1 worm cellular context compared by ENCODE assay signal in the genomic region with DNA sequence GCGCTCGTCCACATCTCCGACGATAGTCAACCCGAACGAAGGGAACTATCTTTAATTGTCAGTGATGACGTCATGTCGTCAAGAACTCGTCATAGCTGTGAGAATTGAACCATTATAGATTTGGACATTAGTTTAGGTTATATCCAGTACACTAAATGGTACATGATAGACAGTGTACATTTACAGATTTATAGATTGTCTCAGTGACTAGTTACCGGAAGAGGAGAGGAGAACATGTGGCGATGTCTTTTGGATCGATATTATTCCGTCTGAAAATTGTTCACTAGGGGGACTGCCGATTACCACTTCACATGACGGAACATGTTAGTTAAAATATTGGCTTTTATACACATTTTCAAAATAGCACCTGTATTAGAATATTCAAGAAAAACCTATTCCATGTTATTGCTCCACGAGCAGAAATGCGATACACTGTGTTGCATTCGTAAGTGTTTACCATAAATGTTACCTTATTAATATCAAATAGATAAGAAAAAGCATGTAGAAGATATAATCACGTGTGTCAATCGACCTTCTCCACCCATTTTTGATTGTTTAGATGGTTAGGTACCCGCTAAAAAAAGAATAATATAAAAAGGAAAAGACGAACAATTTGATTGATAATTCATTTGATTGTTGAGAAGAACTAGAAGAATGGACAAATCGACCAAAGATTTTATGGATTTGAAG.
A peak's percentile ranks its signal among the peaks of the same experiment; 100 is the strongest.
TF ChIP-seq lines count a peak whose summit lies in the region.

A gene (plus strand): TSS at position 632 of the 690 bp plus-strand sequence.

TF ChIP-seq in whole organism, L1 larva, 84 proteins besides CTCF, POLR2A, EP300 and RAD21 (continued from another document):
- no peak for TF ChIP-seq hlh-4 (tag; optimal IDR thresholded peaks at IDR 0.05; lab: Kevin White, UChicago)
- no peak for TF ChIP-seq fkh-8 (tag; optimal IDR thresholded peaks at IDR 0.05; lab: Kevin White, UChicago)
- peak in 1 of 2 experiments; percentile 24 for TF ChIP-seq lsy-2 (tag; optimal IDR thresholded peaks at IDR 0.05; lab: Kevin White, UChicago)
- TF ChIP-seq snpc-4 (tag; optimal IDR thresholded peaks at IDR 0.05; lab: Kevin White, UChicago) = no peak
- no peak for TF ChIP-seq fkh-10 (GFP tag; optimal IDR thresholded peaks at IDR 0.05; lab: Kevin White, UChicago)
- no peak for TF ChIP-seq egl-13 (tag; optimal IDR thresholded peaks at IDR 0.05; lab: Kevin White, UChicago)
- TF ChIP-seq ceh-90 (tag; optimal IDR thresholded peaks at IDR 0.05; lab: Kevin White, UChicago) = no peak
- no peak for TF ChIP-seq nhr-77 (tag; optimal IDR thresholded peaks at IDR 0.05; lab: Kevin White, UChicago)
- no peak for TF ChIP-seq alr-1 (tag; optimal IDR thresholded peaks at IDR 0.05; lab: Kevin White, UChicago; ENCODE audit: borderline replicate concordance)
- TF ChIP-seq nhr-237 (tag; optimal IDR thresholded peaks at IDR 0.05; lab: Kevin White, UChicago) = no peak
- TF ChIP-seq lin-35 (GFP tag; optimal IDR thresholded peaks at IDR 0.05; lab: Kevin White, UChicago) = peak in 1 of 2 experiments; percentile 34
- TF ChIP-seq elt-2 (tag; optimal IDR thresholded peaks at IDR 0.05; lab: Kevin White, UChicago) = peak; percentile 69
- TF ChIP-seq nhr-84 (tag; optimal IDR thresholded peaks at IDR 0.05; lab: Kevin White, UChicago) = no peak
- TF ChIP-seq C04F5.9 (tag; optimal IDR thresholded peaks at IDR 0.05; lab: Kevin White, UChicago) = no peak
- no peak for TF ChIP-seq unc-98 (GFP tag; IDR thresholded peaks at IDR 0.05; lab: Robert Waterston, UW)
- peak; percentile 14 for TF ChIP-seq nhr-90 (tag; optimal IDR thresholded peaks at IDR 0.05; lab: Kevin White, UChicago; ENCODE audit: poor library complexity)
